Fruit fly (Drosophila melanogaster) whole organism, embryonic: Measurements from ENCODE around the gene Sk1.

Experiments used
- CG10147 ChIP-seq: fragments of 200-800 bp; sonication (Bioruptor generic); optimal IDR thresholded peaks from 2 replicates; lab custom pipeline; 2019; ENCODE audit warnings: missing biosample characterization, mild to moderate bottlenecking, missing genetic modification characterization, moderate library complexity
- CG13894 ChIP-seq: fragments of 200-800 bp; sonication (Bioruptor generic); optimal IDR thresholded peaks from 3 replicates; lab custom pipeline; 2018; ENCODE audit warnings: missing biosample characterization, mild to moderate bottlenecking, missing genetic modification characterization, moderate library complexity
- CG6254 ChIP-seq: fragments of 200-800 bp; sonication (Bioruptor generic); optimal IDR thresholded peaks from 3 replicates; lab custom pipeline; 2017; ENCODE audit warnings: mild to moderate bottlenecking, missing biosample characterization, missing genetic modification reagents, missing genetic modification characterization
- HmgZ ChIP-seq: fragments of 200-800 bp; sonication (Bioruptor generic); optimal IDR thresholded peaks from 2 replicates; lab custom pipeline; 2018; ENCODE audit warnings: missing biosample characterization, mild to moderate bottlenecking, missing genetic modification characterization
- Mrtf ChIP-seq: fragments of 200-800 bp; sonication (Bioruptor generic); IDR thresholded peaks from 3 replicates; pipeline ENCODE4 v1.3.6; 2022; ENCODE audit warnings: missing biosample characterization, missing genetic modification characterization
- Ravus ChIP-seq: fragments of 200-800 bp; sonication (Bioruptor generic); IDR thresholded peaks from 2 replicates; pipeline ENCODE4 v1.3.6; 2022; ENCODE audit warnings: missing biosample characterization, missing genetic modification characterization
- bowl ChIP-seq: fragments of 200-800 bp; sonication (Bioruptor generic); IDR thresholded peaks from 2 replicates; pipeline ENCODE4 v1.3.6; 2022; ENCODE audit warnings: missing biosample characterization, missing genetic modification characterization
- dan ChIP-seq: fragments of 200-800 bp; sonication (Bioruptor generic); IDR thresholded peaks from 2 replicates; pipeline ENCODE4 v1.3.6; 2022; ENCODE audit warnings: missing biosample characterization, missing genetic modification characterization
- otp ChIP-seq: fragments of 200-800 bp; sonication (Bioruptor generic); IDR thresholded peaks from 3 replicates; pipeline ENCODE4, ENCODE4 v1.3.6; 2022; ENCODE audit warnings: missing biosample characterization, missing genetic modification characterization
- sd ChIP-seq: fragments of 200-800 bp; sonication (Bioruptor generic); optimal IDR thresholded peaks from 3 replicates; lab custom pipeline; 2018; ENCODE audit warnings: missing biosample characterization, mild to moderate bottlenecking, missing genetic modification characterization, moderate library complexity
- stc ChIP-seq: fragments of 200-800 bp; sonication (Bioruptor generic); IDR thresholded peaks from 2 replicates; pipeline ENCODE4 v1.3.6; 2022; ENCODE audit warnings: missing biosample characterization, missing genetic modification characterization
- tgo ChIP-seq: fragments of 200-800 bp; sonication (Bioruptor generic); IDR thresholded peaks from 3 replicates; pipeline ENCODE4 v1.3.6; 2022; ENCODE audit warnings: missing biosample characterization, missing genetic modification characterization
- usp ChIP-seq: fragments of >200 bp; optimal IDR thresholded peaks from 2 replicates; lab custom pipeline; 2017; ENCODE audit warnings: missing biosample characterization, missing genetic modification characterization

- peak; percentile 65; the same call in 1 of the 3 replicates for TF ChIP-seq Mrtf (GFP tag; lab: Robert Waterston, UW)
- no peak for TF ChIP-seq usp
- TF ChIP-seq sd (tag; lab: Kevin White, UChicago), result peak; percentile 34
- no peak for TF ChIP-seq bowl (GFP tag; lab: Robert Waterston, UW)
- peak; percentile 27 for TF ChIP-seq CG13894
- 0 out of 3 replicates have a peak, but pooled peaks have one; percentile 22 for TF ChIP-seq otp (GFP tag; lab: Robert Waterston, UW)
- peak; percentile 64 for TF ChIP-seq tgo
- no peak for TF ChIP-seq dan (GFP tag; lab: Robert Waterston, UW)
- TF ChIP-seq stc (GFP tag; lab: Robert Waterston, UW), result no peak
- TF ChIP-seq CG10147 (GFP tag; lab: Kevin White, UChicago), result no peak
- no peak for TF ChIP-seq CG6254
- peak; percentile 37 for TF ChIP-seq HmgZ (tag; lab: Kevin White, UChicago)
- no peak for TF ChIP-seq Ravus (GFP tag; lab: Robert Waterston, UW)
Measured at dm6 chrX:11454189-11454882, 12.0 kb downstream of the Sk1 start, which contains the start of the genes Evi5 and HP5.
